Fruit fly (Drosophila melanogaster) whole organism, prepupa: Measurements from ENCODE around the gene wkd.

Experiments used
- CG10631 ChIP-seq: fragments of 200-800 bp; sonication (Bioruptor generic); optimal IDR thresholded peaks from 2 replicates; lab custom pipeline; 2016; ENCODE audit warnings: missing biosample characterization, missing genetic modification characterization
- CG10669 ChIP-seq: fragments of 200-800 bp; sonication (Bioruptor generic); optimal IDR thresholded peaks from 3 replicates; lab custom pipeline; 2018; ENCODE audit warnings: missing biosample characterization, mild to moderate bottlenecking, missing genetic modification characterization, moderate library complexity
- CG11762 ChIP-seq: fragments of 200-800 bp; sonication (Bioruptor generic); optimal IDR thresholded peaks from 3 replicates; lab custom pipeline; 2016; ENCODE audit warnings: missing biosample characterization, missing genetic modification characterization; ENCODE audit not compliant: insufficient read depth
- CG11902 ChIP-seq: fragments of 200-800 bp; sonication (Bioruptor generic); optimal IDR thresholded peaks from 3 replicates; lab custom pipeline; 2016; ENCODE audit warnings: missing biosample characterization, missing genetic modification characterization
- CG1621 ChIP-seq: fragments of 200-800 bp; sonication (Bioruptor generic); optimal IDR thresholded peaks from 3 replicates; lab custom pipeline; 2018; ENCODE audit warnings: missing biosample characterization, mild to moderate bottlenecking, missing genetic modification characterization
- CG3032 ChIP-seq: fragments of 200-800 bp; optimal IDR thresholded peaks from 2 replicates; lab custom pipeline; 2019; ENCODE audit warnings: missing biosample characterization, mild to moderate bottlenecking, missing genetic modification characterization, moderate library complexity
- CG31627 ChIP-seq: fragments of 200-800 bp; sonication (Bioruptor generic); optimal IDR thresholded peaks from 3 replicates; lab custom pipeline; 2016; ENCODE audit warnings: missing biosample characterization, missing genetic modification characterization
- CG32006 ChIP-seq: fragments of 200-800 bp; sonication (Bioruptor generic); optimal IDR thresholded peaks from 3 replicates; lab custom pipeline; 2017; ENCODE audit warnings: missing biosample characterization, mild to moderate bottlenecking, missing genetic modification characterization
- CG34406 ChIP-seq: fragments of 200-800 bp; sonication (Bioruptor generic); optimal IDR thresholded peaks from 3 replicates; lab custom pipeline; 2016; ENCODE audit warnings: missing biosample characterization, missing genetic modification characterization
- CG3919 ChIP-seq: fragments of 200-800 bp; sonication (Bioruptor generic); optimal IDR thresholded peaks from 3 replicates; lab custom pipeline; 2016; ENCODE audit warnings: missing biosample characterization, missing genetic modification characterization
- CG4318 ChIP-seq: fragments of 200-800 bp; sonication (Bioruptor generic); optimal IDR thresholded peaks from 3 replicates; lab custom pipeline; 2017; ENCODE audit warnings: missing biosample characterization, mild to moderate bottlenecking, missing genetic modification characterization
- CG6792 ChIP-seq: fragments of 200-800 bp; sonication (Bioruptor generic); optimal IDR thresholded peaks from 3 replicates; lab custom pipeline; 2016; ENCODE audit warnings: missing biosample characterization, missing genetic modification characterization
- CG6854 ChIP-seq: fragments of 200-800 bp; sonication (Bioruptor generic); optimal IDR thresholded peaks from 2 replicates; lab custom pipeline; 2017; ENCODE audit warnings: missing biosample characterization, mild to moderate bottlenecking, missing genetic modification characterization
- CG8119 ChIP-seq: fragments of 200-800 bp; sonication (Bioruptor generic); IDR thresholded peaks from 3 replicates; pipeline ENCODE4 v1.3.6; 2022; ENCODE audit warnings: missing biosample characterization, missing genetic modification characterization
- CG8319 ChIP-seq: fragments of 200-800 bp; sonication (Bioruptor generic); optimal IDR thresholded peaks from 3 replicates; lab custom pipeline; 2016; ENCODE audit warnings: missing biosample characterization, missing genetic modification characterization
- CG8632 ChIP-seq: fragments of 200-800 bp; sonication (Bioruptor generic); optimal IDR thresholded peaks from 3 replicates; lab custom pipeline; 2016; ENCODE audit warnings: missing biosample characterization, missing genetic modification characterization
- CG9139 ChIP-seq: fragments of 200-800 bp; sonication (Bioruptor generic); optimal IDR thresholded peaks from 3 replicates; lab custom pipeline; 2017; ENCODE audit warnings: missing biosample characterization, mild to moderate bottlenecking, missing genetic modification characterization
- Eip75B ChIP-seq: fragments of 200-800 bp; sonication (Bioruptor generic); optimal IDR thresholded peaks from 3 replicates; lab custom pipeline; 2016; ENCODE audit warnings: missing biosample characterization, missing genetic modification characterization
- Eip78C ChIP-seq: fragments of 200-800 bp; sonication (Bioruptor generic); peaks from one replicate; lab custom pipeline; 2016; ENCODE audit warnings: missing biosample characterization, missing genetic modification characterization
- Eip93F ChIP-seq: fragments of 200-800 bp; sonication (Bioruptor generic); optimal IDR thresholded peaks from 2 replicates; lab custom pipeline; 2016; ENCODE audit warnings: missing biosample characterization, mild to moderate bottlenecking, missing genetic modification characterization
- Ets96B ChIP-seq: fragments of 200-800 bp; optimal IDR thresholded peaks from 2 replicates; lab custom pipeline; 2019; ENCODE audit warnings: missing biosample characterization, mild to moderate bottlenecking, missing genetic modification characterization, moderate library complexity
- Gug ChIP-seq: fragments of 200-800 bp; sonication (Bioruptor generic); IDR thresholded peaks from 2 replicates; pipeline ENCODE4 v1.3.6; 2022; ENCODE audit warnings: missing biosample characterization, missing genetic modification characterization
- Hr38 ChIP-seq: sonication (Bioruptor generic); optimal IDR thresholded peaks from 2 replicates; lab custom pipeline; 2016; ENCODE audit warnings: missing biosample characterization, missing genetic modification characterization
- Hr4 ChIP-seq: fragments of 200-800 bp; sonication (Bioruptor generic); optimal IDR thresholded peaks from 3 replicates; lab custom pipeline; 2016; ENCODE audit warnings: missing biosample characterization, missing genetic modification characterization
- Met ChIP-seq: fragments of 200-800 bp; sonication (Bioruptor generic); optimal IDR thresholded peaks from 3 replicates; lab custom pipeline; 2016; ENCODE audit warnings: missing biosample characterization, missing genetic modification characterization
- OdsH ChIP-seq: fragments of 200-800 bp; sonication (Bioruptor generic); optimal IDR thresholded peaks from 3 replicates; lab custom pipeline; 2016; ENCODE audit warnings: missing biosample characterization, missing genetic modification characterization
- Smox ChIP-seq: fragments of 200-800 bp; sonication (Bioruptor generic); optimal IDR thresholded peaks from 3 replicates; lab custom pipeline; 2016; ENCODE audit warnings: missing biosample characterization, missing genetic modification characterization
- Sox102F ChIP-seq: fragments of 200-800 bp; sonication (Bioruptor generic); optimal IDR thresholded peaks from 2 replicates; lab custom pipeline; 2016; ENCODE audit warnings: missing biosample characterization, mild to moderate bottlenecking, missing genetic modification characterization
- Sox14 ChIP-seq: fragments of 200-800 bp; sonication (Bioruptor generic); optimal IDR thresholded peaks from 3 replicates; lab custom pipeline; 2016; ENCODE audit warnings: missing biosample characterization, missing genetic modification characterization
- Sox15 ChIP-seq: fragments of 200-800 bp; sonication (Bioruptor generic); optimal IDR thresholded peaks from 3 replicates; lab custom pipeline; 2016; ENCODE audit warnings: missing biosample characterization, missing genetic modification characterization
- achi ChIP-seq: fragments of 200-800 bp; sonication (Bioruptor generic); optimal IDR thresholded peaks from 3 replicates; lab custom pipeline; 2016; ENCODE audit warnings: missing biosample characterization, missing genetic modification characterization
- acj6 ChIP-seq: fragments of 200-800 bp; sonication (Bioruptor generic); optimal IDR thresholded peaks from 3 replicates; lab custom pipeline; 2016; ENCODE audit warnings: missing biosample characterization, missing genetic modification characterization
- cyc ChIP-seq: fragments of 200-800 bp; sonication (Bioruptor generic); optimal IDR thresholded peaks from 3 replicates; lab custom pipeline; 2016; ENCODE audit warnings: missing biosample characterization, missing genetic modification characterization
- dac ChIP-seq: fragments of 200-800 bp; sonication (Bioruptor generic); optimal IDR thresholded peaks from 2 replicates; lab custom pipeline; 2017; ENCODE audit warnings: missing biosample characterization, mild to moderate bottlenecking, missing genetic modification characterization
- dsx ChIP-seq: fragments of 200-800 bp; optimal IDR thresholded peaks from 3 replicates; lab custom pipeline; 2019; ENCODE audit warnings: missing biosample characterization, mild to moderate bottlenecking, missing genetic modification characterization, moderate library complexity; ENCODE audit not compliant: poor library complexity, severe bottlenecking
- eg ChIP-seq: fragments of 200-800 bp; sonication (Bioruptor generic); IDR thresholded peaks from 3 replicates; pipeline ENCODE4 v1.3.6; 2022; ENCODE audit warnings: missing biosample characterization, missing genetic modification characterization
- esn ChIP-seq: fragments of 200-800 bp; sonication (Bioruptor generic); optimal IDR thresholded peaks from 2 replicates; lab custom pipeline; 2016; ENCODE audit warnings: missing biosample characterization, mild to moderate bottlenecking, missing genetic modification characterization, moderate library complexity
- fd59A ChIP-seq: fragments of 200-800 bp; sonication (Bioruptor generic); optimal IDR thresholded peaks from 2 replicates; lab custom pipeline; 2017; ENCODE audit warnings: missing biosample characterization, mild to moderate bottlenecking, missing genetic modification characterization, missing genetic modification reagents
- fkh ChIP-seq: fragments of 200-800 bp; sonication (Bioruptor generic); optimal IDR thresholded peaks from 3 replicates; lab custom pipeline; 2017; ENCODE audit warnings: missing biosample characterization, mild to moderate bottlenecking, missing genetic modification characterization, moderate library complexity
- net ChIP-seq: fragments of 200-800 bp; sonication (Bioruptor generic); optimal IDR thresholded peaks from 3 replicates; lab custom pipeline; 2016; ENCODE audit warnings: missing biosample characterization, missing genetic modification characterization
- pdm3 ChIP-seq: fragments of 200-800 bp; sonication (Bioruptor generic); optimal IDR thresholded peaks from 3 replicates; lab custom pipeline; 2016; ENCODE audit warnings: missing biosample characterization, missing genetic modification characterization
- salr ChIP-seq, 2 experiments: fragments of 200-800 bp; sonication (Bioruptor generic); optimal IDR thresholded peaks; 3 replicates each; lab custom pipeline; 2016 to 2018; ENCODE audit warnings: missing biosample characterization in 2 of 2, missing genetic modification characterization in 2 of 2, mild to moderate bottlenecking in 1 of 2
- spab ChIP-seq: fragments of 200-800 bp; sonication (Bioruptor generic); optimal IDR thresholded peaks from 2 replicates; lab custom pipeline; 2017; ENCODE audit warnings: missing biosample characterization, mild to moderate bottlenecking, missing genetic modification characterization, missing genetic modification reagents
- svp ChIP-seq: fragments of 200-800 bp; sonication (Bioruptor generic); peaks from one replicate; lab custom pipeline; 2016; ENCODE audit warnings: missing biosample characterization, missing genetic modification characterization
- topi ChIP-seq: fragments of 200-800 bp; sonication (Bioruptor generic); optimal IDR thresholded peaks from 3 replicates; lab custom pipeline; 2016; ENCODE audit warnings: missing biosample characterization, missing genetic modification characterization
- vri ChIP-seq: fragments of 200-800 bp; sonication (Bioruptor generic); optimal IDR thresholded peaks from 3 replicates; lab custom pipeline; 2016; ENCODE audit warnings: missing biosample characterization, mild to moderate bottlenecking, missing genetic modification characterization

The wkd gene

dm6 chr3R:11564792-11565402 lies 16.5 kb upstream of the wkd start:
- TF ChIP-seq CG32006 (no peak), acj6 (no peak), dac (GFP tag; lab: Kevin White, UChicago) (no peak), CG8119 (GFP tag; lab: Robert Waterston, UW) (no peak), vri (GFP tag; lab: Kevin White, UChicago) (peak; percentile 32), Ets96B (tag; lab: Kevin White, UChicago) (no peak), CG8319 (GFP tag; lab: Kevin White, UChicago) (no peak), Eip93F (GFP tag; lab: Kevin White, UChicago) (peak; percentile 12), fd59A (GFP tag; lab: Kevin White, UChicago) (no peak), svp (peak; percentile 96), CG3032 (tag; lab: Kevin White, UChicago) (no peak), Sox102F (GFP tag; lab: Kevin White, UChicago) (peak; percentile 0), CG10669 (GFP tag; lab: Kevin White, UChicago) (no peak), achi (GFP tag; lab: Kevin White, UChicago) (no peak), CG9139 (no peak), Eip78C (GFP tag; lab: Kevin White, UChicago) (peak; percentile 18)

dm6 chr3R:11566769-11567570 lies 14.4 kb upstream of the wkd start, which contains the start of the genes fabp and sea:
Gene fabp (minus strand): TSS chr3R:11567054.
Gene sea (minus strand): TSS chr3R:11567054.
- TF ChIP-seq CG32006 = no peak
- TF ChIP-seq dsx (GFP tag; lab: Kevin White, UChicago) = no peak
- peak; percentile 53; the same call in 1 of the 3 replicates for TF ChIP-seq eg
- no peak for TF ChIP-seq cyc
- no peak for TF ChIP-seq Ets96B (tag; lab: Kevin White, UChicago)
- peak; percentile 50 for TF ChIP-seq CG3919 (GFP tag; lab: Kevin White, UChicago)
- TF ChIP-seq OdsH (GFP tag; lab: Kevin White, UChicago) = no peak
- no peak for TF ChIP-seq Smox
- TF ChIP-seq spab = no peak
- TF ChIP-seq CG11762 = no peak
- TF ChIP-seq CG6792 (GFP tag; lab: Kevin White, UChicago) = no peak
- no peak for TF ChIP-seq acj6
- no peak for TF ChIP-seq CG34406 (GFP tag; lab: Kevin White, UChicago)
- peak in 1 of 2 experiments; percentile 9 for TF ChIP-seq salr (GFP tag; optimal IDR thresholded peaks at IDR 0.05; lab: Kevin White, UChicago)
- TF ChIP-seq CG31627 = no peak
- peak; percentile 60 for TF ChIP-seq Eip78C (GFP tag; lab: Kevin White, UChicago)
- no peak for TF ChIP-seq svp
- peak; percentile 67 for TF ChIP-seq Sox102F (GFP tag; lab: Kevin White, UChicago)
- TF ChIP-seq CG10631 (GFP tag; lab: Kevin White, UChicago) = no peak
- peak; percentile 42 for TF ChIP-seq CG6854 (GFP tag; lab: Kevin White, UChicago)
- TF ChIP-seq fkh (GFP tag; lab: Kevin White, UChicago) = no peak
- TF ChIP-seq CG1621 = peak; percentile 13
- no peak for TF ChIP-seq Eip93F (GFP tag; lab: Kevin White, UChicago)
- TF ChIP-seq CG9139 = peak; percentile 20
- TF ChIP-seq Hr4 (GFP tag; lab: Kevin White, UChicago) = no peak
- no peak for TF ChIP-seq CG11902 (GFP tag; lab: Kevin White, UChicago)
- TF ChIP-seq Sox14 (GFP tag; lab: Kevin White, UChicago) = no peak
- TF ChIP-seq CG4318 (GFP tag; lab: Kevin White, UChicago) = no peak
- peak; percentile 48 for TF ChIP-seq topi (GFP tag; lab: Kevin White, UChicago)
- no peak for TF ChIP-seq Sox15 (GFP tag; lab: Kevin White, UChicago)
- TF ChIP-seq CG8632 (GFP tag; lab: Kevin White, UChicago) = no peak
- peak; percentile 9 for TF ChIP-seq achi (GFP tag; lab: Kevin White, UChicago)
- no peak for TF ChIP-seq CG10669 (GFP tag; lab: Kevin White, UChicago)
- TF ChIP-seq CG3032 (tag; lab: Kevin White, UChicago) = peak; percentile 2
- TF ChIP-seq pdm3 (GFP tag; lab: Kevin White, UChicago) = peak; percentile 26
- no peak for TF ChIP-seq Hr38
- no peak for TF ChIP-seq Gug (GFP tag; lab: Robert Waterston, UW)
- peak; percentile 6 for TF ChIP-seq Met (GFP tag; lab: Kevin White, UChicago)
- TF ChIP-seq Eip75B = peak; percentile 21
- no peak for TF ChIP-seq fd59A (GFP tag; lab: Kevin White, UChicago)
- peak; percentile 33 for TF ChIP-seq net
- peak; percentile 50; the same call in 1 of the 3 replicates for TF ChIP-seq CG8119 (GFP tag; lab: Robert Waterston, UW)
- TF ChIP-seq esn = peak; percentile 49
